Worm (Caenorhabditis elegans): ENCODE measurements around the gene vha-19.

vha-19 gene

ce11 chrIV:3384593-3384992 lies 15.6 kb downstream of the vha-19 start (continued):
- no peak for TF ChIP-seq nhr-11 (tag; optimal IDR thresholded peaks at IDR 0.05)
- peak; percentile 9 for TF ChIP-seq egl-5 (tag; optimal IDR thresholded peaks at IDR 0.05)
- TF ChIP-seq elt-2 (tag; optimal IDR thresholded peaks at IDR 0.05): peak; percentile 73
- peak; percentile 98 for TF ChIP-seq nfya-1 (tag; optimal IDR thresholded peaks at IDR 0.05; ENCODE audit: insufficient read depth)
- TF ChIP-seq tbx-2 (tag; optimal IDR thresholded peaks at IDR 0.05): peak; percentile 72

ce11 chrIV:3385337-3386215 lies 16.6 kb downstream of the vha-19 start, which contains the start of gene mai-2:
TSS of gene mai-2 (plus strand) at chrIV:3385910.
- no peak for TF ChIP-seq ztf-4 (tag; optimal IDR thresholded peaks at IDR 0.05)
- TF ChIP-seq nhr-76 (tag; optimal IDR thresholded peaks at IDR 0.05): no peak
- no peak for TF ChIP-seq elt-1 (tag; optimal IDR thresholded peaks at IDR 0.05)
- TF ChIP-seq ama-1 (optimal IDR thresholded peaks at IDR 0.05): peak; percentile 82
- no peak for TF ChIP-seq lin-39 (tag; optimal IDR thresholded peaks at IDR 0.05)
- peak; percentile 30 for TF ChIP-seq ceh-28 (tag; optimal IDR thresholded peaks at IDR 0.05)
- TF ChIP-seq hmg-11 (tag; optimal IDR thresholded peaks at IDR 0.05): peak; percentile 60
- TF ChIP-seq nhr-77 (tag; optimal IDR thresholded peaks at IDR 0.05): no peak
- TF ChIP-seq lin-15B (tag; optimal IDR thresholded peaks at IDR 0.05): peak; percentile 72
- peak; percentile 77 for TF ChIP-seq pha-4 (tag; optimal IDR thresholded peaks at IDR 0.05)
- no peak for TF ChIP-seq ceh-9 (tag; optimal IDR thresholded peaks at IDR 0.05)
- TF ChIP-seq daf-12 (tag; optimal IDR thresholded peaks at IDR 0.05): no peak
- TF ChIP-seq elt-3 (tag; optimal IDR thresholded peaks at IDR 0.05): no peak
- peak; percentile 76 for TF ChIP-seq nfya-1 (tag; optimal IDR thresholded peaks at IDR 0.05; ENCODE audit: insufficient read depth)
- no peak for TF ChIP-seq nhr-28 (tag; optimal IDR thresholded peaks at IDR 0.05)
- TF ChIP-seq tbx-2 (tag; optimal IDR thresholded peaks at IDR 0.05): no peak
- peak; percentile 4 for TF ChIP-seq nhr-25 (tag; optimal IDR thresholded peaks at IDR 0.05)
- TF ChIP-seq unc-62 (GFP tag; optimal IDR thresholded peaks at IDR 0.05): no peak
- no peak for TF ChIP-seq nhr-237 (tag; optimal IDR thresholded peaks at IDR 0.05)
- TF ChIP-seq jun-1 (tag; optimal IDR thresholded peaks at IDR 0.05): peak; percentile 57
- TF ChIP-seq ZK546.5 (tag; optimal IDR thresholded peaks at IDR 0.05): no peak
- no peak for TF ChIP-seq eor-1 (tag; optimal IDR thresholded peaks at IDR 0.05)
- TF ChIP-seq ceh-82 (tag; optimal IDR thresholded peaks at IDR 0.05): no peak
- TF ChIP-seq unc-39 (tag; optimal IDR thresholded peaks at IDR 0.05): no peak
- TF ChIP-seq fkh-10 (GFP tag; optimal IDR thresholded peaks at IDR 0.05): no peak
- no peak for TF ChIP-seq fkh-2 (tag; optimal IDR thresholded peaks at IDR 0.05)
- TF ChIP-seq mdl-1 (tag; optimal IDR thresholded peaks at IDR 0.05): no peak
- TF ChIP-seq elt-2 (tag; optimal IDR thresholded peaks at IDR 0.05): peak; percentile 22
- TF ChIP-seq aly-2 (tag; optimal IDR thresholded peaks at IDR 0.05): no peak
- no peak for TF ChIP-seq mml-1 (tag; optimal IDR thresholded peaks at IDR 0.05)
- TF ChIP-seq sea-2 (GFP tag; optimal IDR thresholded peaks at IDR 0.05): no peak
- peak; percentile 48 for TF ChIP-seq lsy-12 (tag; optimal IDR thresholded peaks at IDR 0.05)
- TF ChIP-seq skn-1 (tag; optimal IDR thresholded peaks at IDR 0.05): no peak
- TF ChIP-seq nhr-67 (tag; optimal IDR thresholded peaks at IDR 0.05): no peak
- TF ChIP-seq ceh-16 (tag; optimal IDR thresholded peaks at IDR 0.05): no peak
- no peak for TF ChIP-seq fos-1 (tag; optimal IDR thresholded peaks at IDR 0.05)
- TF ChIP-seq zag-1 (tag; optimal IDR thresholded peaks at IDR 0.05): no peak
- no peak for TF ChIP-seq snpc-4 (tag; optimal IDR thresholded peaks at IDR 0.05)
- no peak for TF ChIP-seq egl-5 (tag; optimal IDR thresholded peaks at IDR 0.05)
- no peak for TF ChIP-seq egl-27 (tag; optimal IDR thresholded peaks at IDR 0.05)
- TF ChIP-seq nhr-43 (tag; optimal IDR thresholded peaks at IDR 0.05; ENCODE audit: poor library complexity, severe bottlenecking): no peak
- no peak for TF ChIP-seq R02D3.7 (tag; optimal IDR thresholded peaks at IDR 0.05)
- TF ChIP-seq ztf-11 (tag; optimal IDR thresholded peaks at IDR 0.05): no peak
- TF ChIP-seq nhr-12 (tag; optimal IDR thresholded peaks at IDR 0.05): no peak
- no peak for TF ChIP-seq nhr-11 (tag; optimal IDR thresholded peaks at IDR 0.05)
- peak; percentile 56 for TF ChIP-seq nhr-23 (tag; optimal IDR thresholded peaks at IDR 0.05)
- TF ChIP-seq pqm-1 (tag; optimal IDR thresholded peaks at IDR 0.05): no peak

All from whole organism, L3 larva.